Fruit fly (Drosophila melanogaster) whole organism, embryonic: Measurements from ENCODE around the gene Zpr1.

ENCODE experiments used
- BEAF-32 ChIP-seq: fragments of 200-800 bp; sonication (Bioruptor generic); optimal IDR thresholded peaks from 3 replicates; lab custom pipeline; 2017; ENCODE audit warnings: missing biosample characterization, missing genetic modification characterization, mild to moderate bottlenecking, moderate library complexity, missing genetic modification reagents
- CG10565 ChIP-seq: fragments of 200-800 bp; sonication (Bioruptor generic); optimal IDR thresholded peaks from 3 replicates; lab custom pipeline; 2016; ENCODE audit warnings: missing biosample characterization, mild to moderate bottlenecking, missing genetic modification characterization
- CG11247 ChIP-seq: fragments of 200-800 bp; sonication (Bioruptor generic); IDR thresholded peaks from 2 replicates; pipeline ENCODE4 v1.3.6; 2022; ENCODE audit warnings: missing biosample characterization, missing genetic modification characterization
- CG13775 ChIP-seq: fragments of 200-800 bp; sonication (Bioruptor generic); optimal IDR thresholded peaks from 3 replicates; lab custom pipeline; 2017; ENCODE audit warnings: missing biosample characterization, mild to moderate bottlenecking, missing genetic modification characterization
- CG15479 ChIP-seq: fragments of 200-800 bp; sonication (Bioruptor generic); optimal IDR thresholded peaks from 3 replicates; lab custom pipeline; 2019; ENCODE audit warnings: missing biosample characterization, mild to moderate bottlenecking, missing genetic modification characterization, moderate library complexity
- CG17612 ChIP-seq: fragments of 200-800 bp; sonication (Bioruptor generic); IDR thresholded peaks from 2 replicates; pipeline ENCODE4 v1.3.6; 2022; ENCODE audit warnings: missing biosample characterization, missing genetic modification characterization
- CG2199 ChIP-seq: fragments of 200-800 bp; sonication (Bioruptor generic); IDR thresholded peaks from 3 replicates; pipeline ENCODE4 v1.3.6; 2022; ENCODE audit warnings: missing biosample characterization, missing genetic modification characterization
- CG2678 ChIP-seq: fragments of 200-800 bp; sonication (Bioruptor generic); optimal IDR thresholded peaks from 3 replicates; lab custom pipeline; 2019; ENCODE audit warnings: missing biosample characterization, mild to moderate bottlenecking, missing genetic modification characterization, moderate library complexity
- CG4282 ChIP-seq: fragments of 200-800 bp; sonication (Bioruptor generic); optimal IDR thresholded peaks from 2 replicates; lab custom pipeline; 2016; ENCODE audit warnings: missing biosample characterization, missing genetic modification characterization
- CG7556 ChIP-seq: fragments of 200-800 bp; sonication (Bioruptor generic); optimal IDR thresholded peaks from 2 replicates; lab custom pipeline; 2017; ENCODE audit warnings: missing biosample characterization, mild to moderate bottlenecking, missing genetic modification characterization
- Dad ChIP-seq: fragments of 200-800 bp; sonication (Bioruptor generic); optimal IDR thresholded peaks from 3 replicates; lab custom pipeline; 2016; ENCODE audit warnings: missing biosample characterization, missing genetic modification characterization
- Dbx ChIP-seq: fragments of 200-800 bp; sonication (Bioruptor generic); IDR thresholded peaks from 3 replicates; pipeline ENCODE4 v1.3.6; 2022; ENCODE audit warnings: missing biosample characterization, missing genetic modification characterization
- Dll ChIP-seq: fragments of 200-800 bp; sonication (Bioruptor generic); IDR thresholded peaks from 4 replicates; pipeline ENCODE4 v1.3.6; 2022; ENCODE audit warnings: missing biosample characterization, missing genetic modification characterization; ENCODE audit not compliant: partially characterized antibody
- Ets65A ChIP-seq: fragments of 200-800 bp; sonication (Bioruptor generic); peaks from one replicate; lab custom pipeline; 2016; ENCODE audit warnings: missing biosample characterization, missing genetic modification characterization
- Ets97D ChIP-seq: fragments of 200-800 bp; sonication (Bioruptor generic); optimal IDR thresholded peaks from 3 replicates; lab custom pipeline; 2016; ENCODE audit warnings: missing biosample characterization, missing genetic modification characterization
- Hmx ChIP-seq: fragments of 200-800 bp; sonication (Bioruptor generic); optimal IDR thresholded peaks from 2 replicates; lab custom pipeline; 2016; ENCODE audit warnings: missing biosample characterization, missing genetic modification characterization
- Lhr ChIP-seq: fragments of 200-800 bp; sonication (Bioruptor generic); optimal IDR thresholded peaks from 3 replicates; lab custom pipeline; 2017; ENCODE audit warnings: mild to moderate bottlenecking, missing biosample characterization, missing genetic modification reagents, missing genetic modification characterization
- Med ChIP-seq: fragments of 200-800 bp; sonication (Bioruptor generic); peaks from one replicate; lab custom pipeline; 2016; ENCODE audit warnings: missing biosample characterization, missing genetic modification characterization, mild to moderate bottlenecking, inconsistent platforms, moderate library complexity
- Scr ChIP-seq: fragments of 200-800 bp; sonication (Bioruptor generic); IDR thresholded peaks from 2 replicates; pipeline ENCODE4 v1.3.6; 2022; ENCODE audit warnings: missing biosample characterization, missing genetic modification characterization; ENCODE audit not compliant: partially characterized antibody
- Sry-δ ChIP-seq: fragments of 200-800 bp; sonication (Bioruptor generic); optimal IDR thresholded peaks from 2 replicates; lab custom pipeline; 2016; ENCODE audit warnings: missing biosample characterization, missing genetic modification characterization
- abd-A ChIP-seq: fragments of 200-800 bp; sonication (Bioruptor generic); optimal IDR thresholded peaks from 3 replicates; lab custom pipeline; 2019; ENCODE audit warnings: missing biosample characterization, mild to moderate bottlenecking, missing genetic modification characterization, moderate library complexity
- cad ChIP-seq: fragments of >200 bp; optimal IDR thresholded peaks from 2 replicates; lab custom pipeline; 2017; ENCODE audit warnings: missing biosample characterization, missing genetic modification characterization
- ci ChIP-seq: fragments of 200-800 bp; sonication (Bioruptor generic); IDR thresholded peaks from 3 replicates; pipeline ENCODE4 v1.3.6; 2022; ENCODE audit warnings: missing biosample characterization, missing genetic modification characterization
- dpn ChIP-seq, 2 experiments: fragments of 200-800 bp; sonication (Bioruptor generic); optimal IDR thresholded peaks; 3 replicates each; lab custom pipeline; 2016; ENCODE audit warnings: missing biosample characterization in 2 of 2, missing genetic modification characterization in 2 of 2
- eve ChIP-seq, 2 experiments: fragments of >200 bp; optimal IDR thresholded peaks; 2 replicates each; lab custom pipeline; 2017; ENCODE audit warnings: missing biosample characterization in 2 of 2, missing genetic modification characterization in 2 of 2
- fd64A ChIP-seq: fragments of 200-800 bp; sonication (Bioruptor generic); optimal IDR thresholded peaks from 3 replicates; lab custom pipeline; 2018; ENCODE audit warnings: missing biosample characterization, mild to moderate bottlenecking, missing genetic modification characterization
- gem ChIP-seq: fragments of 200-800 bp; sonication (Bioruptor generic); optimal IDR thresholded peaks from 2 replicates; lab custom pipeline; 2019; ENCODE audit warnings: missing biosample characterization, mild to moderate bottlenecking, missing genetic modification characterization, moderate library complexity
- grau ChIP-seq: fragments of 200-800 bp; optimal IDR thresholded peaks from 3 replicates; lab custom pipeline; 2019; ENCODE audit warnings: missing biosample characterization, mild to moderate bottlenecking, missing genetic modification characterization, moderate library complexity
- gsb-n ChIP-seq: fragments of 200-800 bp; sonication (Bioruptor generic); optimal IDR thresholded peaks from 3 replicates; lab custom pipeline; 2018; ENCODE audit warnings: missing biosample characterization, mild to moderate bottlenecking, missing genetic modification characterization
- hkb ChIP-seq, 2 experiments: fragments of 200-800 bp in 1 of 2; fragments of >200 bp in 1 of 2; sonication (Bioruptor generic) in 1 of 2; IDR thresholded peaks in 1 of 2; optimal IDR thresholded peaks in 1 of 2; 2 replicates each; pipeline versions ENCODE4 v1.3.6 to Lab custom; 2017 to 2022; ENCODE audit warnings: missing biosample characterization in 1 of 2, missing genetic modification characterization in 1 of 2
- oc ChIP-seq: fragments of 200-800 bp; sonication (Bioruptor generic); optimal IDR thresholded peaks from 2 replicates; lab custom pipeline; 2018; ENCODE audit warnings: missing biosample characterization, mild to moderate bottlenecking, missing genetic modification characterization, moderate library complexity
- pros ChIP-seq: fragments of 200-800 bp; sonication (Bioruptor generic); optimal IDR thresholded peaks from 3 replicates; lab custom pipeline; 2019; ENCODE audit warnings: missing biosample characterization, mild to moderate bottlenecking, missing genetic modification characterization, moderate library complexity
- rib ChIP-seq: fragments of 200-800 bp; sonication (Bioruptor generic); IDR thresholded peaks from 2 replicates; pipeline ENCODE4 v1.3.6; 2022; ENCODE audit warnings: missing biosample characterization, missing genetic modification characterization
- row ChIP-seq: fragments of 200-800 bp; sonication (Bioruptor generic); IDR thresholded peaks from 3 replicates; pipeline ENCODE4 v1.3.6; 2022; ENCODE audit warnings: missing biosample characterization, missing genetic modification characterization
- sens ChIP-seq: fragments of 200-800 bp; sonication (Bioruptor generic); peaks from one replicate; lab custom pipeline; 2016; ENCODE audit warnings: missing biosample characterization, missing genetic modification characterization
- sqz ChIP-seq: fragments of 200-800 bp; sonication (Bioruptor generic); optimal IDR thresholded peaks from 3 replicates; lab custom pipeline; 2018; ENCODE audit warnings: missing biosample characterization, mild to moderate bottlenecking, missing genetic modification characterization
- tio ChIP-seq: fragments of 200-800 bp; sonication (Bioruptor generic); optimal IDR thresholded peaks from 2 replicates; lab custom pipeline; 2017; ENCODE audit warnings: missing biosample characterization, missing genetic modification characterization, inconsistent platforms
- tll ChIP-seq, 2 experiments: fragments of 200-800 bp in 1 of 2; fragments of >200 bp in 1 of 2; sonication (Bioruptor generic) in 1 of 2; optimal IDR thresholded peaks; 2 replicates each; lab custom pipeline; 2017 to 2019; ENCODE audit warnings: missing biosample characterization in 2 of 2, missing genetic modification characterization in 2 of 2, mild to moderate bottlenecking in 1 of 2, moderate library complexity in 1 of 2
- twi ChIP-seq: fragments of 200-800 bp; optimal IDR thresholded peaks from 2 replicates; lab custom pipeline; 2019; ENCODE audit warnings: missing biosample characterization, mild to moderate bottlenecking, missing genetic modification characterization, moderate library complexity
- zen ChIP-seq: fragments of 200-800 bp; sonication (Bioruptor generic); optimal IDR thresholded peaks from 3 replicates; lab custom pipeline; 2018; ENCODE audit warnings: missing biosample characterization, mild to moderate bottlenecking, missing genetic modification characterization, moderate library complexity
- zf30C ChIP-seq: fragments of 200-800 bp; sonication (Bioruptor generic); optimal IDR thresholded peaks from 3 replicates; lab custom pipeline; 2018; ENCODE audit warnings: missing biosample characterization, mild to moderate bottlenecking, missing genetic modification characterization

Zpr1 gene

dm6 chrX:9129436-9129835 is 32.5 kb downstream of the Zpr1 start:
- TF ChIP-seq CG4282 (GFP tag; lab: Kevin White, UChicago) (no peak), tll (GFP tag; optimal IDR thresholded peaks at IDR 0.05; lab: Kevin White, UChicago) (peak in 1 of 2 experiments; percentile 81), twi (tag; lab: Kevin White, UChicago) (peak; percentile 68), CG10565 (GFP tag; lab: Kevin White, UChicago) (no peak), gem (tag; lab: Kevin White, UChicago) (peak; percentile 9), Ets65A (GFP tag; lab: Kevin White, UChicago) (no peak), grau (tag; lab: Kevin White, UChicago) (peak; percentile 1), cad (GFP tag; lab: Kevin White, UChicago) (peak; percentile 81), eve (GFP tag; optimal IDR thresholded peaks at IDR 0.05; lab: Kevin White, UChicago) (peak in 1 of 2 experiments; percentile 50), Lhr (GFP tag; lab: Kevin White, UChicago) (no peak), dpn (GFP tag; optimal IDR thresholded peaks at IDR 0.05; lab: Kevin White, UChicago) (no peak), row (GFP tag; lab: Robert Waterston, UW) (0 out of 3 replicates have a peak, but pooled peaks have one; percentile 5), CG15479 (GFP tag; lab: Kevin White, UChicago) (peak; percentile 64), rib (GFP tag; lab: Robert Waterston, UW) (no peak), CG2199 (GFP tag; lab: Robert Waterston, UW) (0 out of 3 replicates have a peak, but pooled peaks have one; percentile 22), CG7556 (peak; percentile 1), Med (GFP tag; lab: Kevin White, UChicago) (peak; percentile 35), CG2678 (tag; lab: Kevin White, UChicago) (no peak), zf30C (GFP tag; lab: Kevin White, UChicago) (peak; percentile 73), zen (tag; lab: Kevin White, UChicago) (peak; percentile 42)
- TF ChIP-seq, all 482 proteins: peak for 13

DNA sequence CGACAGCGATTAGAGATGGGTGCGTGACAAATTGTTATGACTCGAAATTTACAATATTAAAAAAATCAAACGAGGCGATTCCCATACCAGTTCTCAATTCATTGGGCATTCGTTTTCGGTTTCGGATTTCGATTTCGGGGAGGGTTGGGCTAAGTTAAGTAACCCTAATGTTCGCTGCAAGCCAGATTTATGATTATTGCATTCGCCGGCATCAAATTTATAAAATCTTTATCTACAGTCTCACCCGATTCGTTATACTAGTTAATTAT is 33.9 kb downstream of the Zpr1 start:
- TF ChIP-seq CG15479 (GFP tag; lab: Kevin White, UChicago) (no peak), Dad (GFP tag; lab: Kevin White, UChicago) (no peak), ci (0 out of 3 replicates have a peak, but pooled peaks have one; percentile 44), Ets97D (GFP tag; lab: Kevin White, UChicago) (no peak), BEAF-32 (peak; percentile 47), sqz (GFP tag; lab: Kevin White, UChicago) (peak; percentile 13), gsb-n (peak; percentile 84), oc (peak; percentile 16), CG13775 (GFP tag; lab: Kevin White, UChicago) (no peak), hkb (optimal IDR thresholded peaks at IDR 0.05; lab: Kevin White, UChicago) (no peak), hkb (GFP tag; IDR thresholded peaks at IDR 0.05; lab: Robert Waterston, UW) (no peak), Scr (GFP tag; lab: Robert Waterston, UW) (0 out of 2 replicates have a peak, but pooled peaks have one; percentile 38), fd64A (GFP tag; lab: Kevin White, UChicago) (no peak), abd-A (tag; lab: Kevin White, UChicago) (peak; percentile 54), row (GFP tag; lab: Robert Waterston, UW) (peak; percentile 38; the same call in 2 of the 3 replicates), tio (GFP tag; lab: Kevin White, UChicago) (no peak), Dll (GFP tag; lab: Robert Waterston, UW) (peak; percentile 48; the same call in 2 of the 4 replicates), sens (peak; percentile 52), Sry-δ (peak; percentile 47), pros (GFP tag; lab: Kevin White, UChicago) (peak; percentile 33), Hmx (GFP tag; lab: Kevin White, UChicago) (no peak), CG11247 (GFP tag; lab: Robert Waterston, UW) (no peak), CG17612 (GFP tag; lab: Robert Waterston, UW) (no peak), Dbx (GFP tag; lab: Robert Waterston, UW) (no peak)
